Worm (Caenorhabditis elegans): Measurements from ENCODE around the gene syg-1.

The syg-1 gene

DNA sequence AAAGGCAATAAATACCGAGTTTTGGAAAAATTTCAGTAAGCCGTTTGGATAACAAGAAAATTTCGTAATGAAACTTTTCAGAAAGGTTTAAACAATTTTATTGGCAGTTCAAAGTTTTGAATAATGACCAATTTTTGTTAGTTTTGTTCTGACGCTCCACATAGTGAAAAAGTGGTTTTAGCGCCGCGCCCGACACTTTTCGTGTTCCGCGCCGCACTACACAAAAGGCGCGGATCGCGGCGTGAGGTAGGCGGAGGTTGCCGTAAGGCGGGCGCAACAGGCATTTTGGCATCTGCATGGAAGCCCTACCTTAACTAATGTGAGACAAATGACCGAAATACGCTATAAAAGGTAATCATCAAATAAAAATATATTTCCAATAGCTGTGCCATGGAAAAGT lies 53.4 kb downstream of the syg-1 start:
- no peak for TF ChIP-seq lin-35 (GFP tag; optimal IDR thresholded peaks at IDR 0.05)
- no peak for TF ChIP-seq nhr-28 (tag; optimal IDR thresholded peaks at IDR 0.05)
- TF ChIP-seq mef-2 (tag; optimal IDR thresholded peaks at IDR 0.05): no peak
- no peak for TF ChIP-seq aha-1 (tag; optimal IDR thresholded peaks at IDR 0.05)
- no peak for TF ChIP-seq sup-37 (GFP tag; optimal IDR thresholded peaks at IDR 0.05)
- no peak for TF ChIP-seq ceh-8 (GFP tag; optimal IDR thresholded peaks at IDR 0.05)
- no peak for TF ChIP-seq nhr-85 (tag)
- TF ChIP-seq xbp-1 (tag; optimal IDR thresholded peaks at IDR 0.05): no peak
- TF ChIP-seq ceh-88 (GFP tag; IDR thresholded peaks at IDR 0.05): no peak
- no peak for TF ChIP-seq Y116A8C.19 (tag; optimal IDR thresholded peaks at IDR 0.05; ENCODE audit: borderline replicate concordance)
- no peak for TF ChIP-seq fkh-8 (tag; optimal IDR thresholded peaks at IDR 0.05)
- no peak for TF ChIP-seq zip-4 (GFP tag; optimal IDR thresholded peaks at IDR 0.05)
- no peak for TF ChIP-seq egl-13 (tag; optimal IDR thresholded peaks at IDR 0.05)
- TF ChIP-seq unc-130 (tag; optimal IDR thresholded peaks at IDR 0.05): no peak
- no peak for TF ChIP-seq unc-98 (GFP tag; IDR thresholded peaks at IDR 0.05)
- TF ChIP-seq ztf-11 (tag; optimal IDR thresholded peaks at IDR 0.05): no peak
- no peak for TF ChIP-seq tlp-1 (tag; optimal IDR thresholded peaks at IDR 0.05)
- no peak for TF ChIP-seq blmp-1 (tag; optimal IDR thresholded peaks at IDR 0.05)
- TF ChIP-seq mdl-1 (tag; optimal IDR thresholded peaks at IDR 0.05): no peak
- TF ChIP-seq zag-1 (tag; optimal IDR thresholded peaks at IDR 0.05): no peak

DNA sequence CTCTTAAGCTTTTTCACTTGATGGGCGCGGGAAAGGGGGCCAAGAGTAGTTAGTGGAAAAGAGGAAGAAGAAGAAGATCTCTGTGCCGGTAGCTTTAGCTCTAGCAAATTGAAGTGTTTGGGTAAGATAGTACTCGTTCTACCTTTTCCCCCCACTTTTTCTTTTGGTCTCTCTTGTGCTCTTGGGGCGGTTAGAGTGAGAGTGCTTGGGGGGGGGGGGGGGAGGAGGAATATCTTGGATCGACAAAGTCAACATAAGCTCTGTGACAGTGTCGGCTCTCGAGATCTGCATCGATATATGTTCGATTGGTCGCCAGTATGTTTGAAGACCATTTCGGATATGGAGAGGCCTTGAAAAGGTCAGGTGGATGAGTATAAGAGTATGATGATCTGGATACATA lies 55.3 kb downstream of the syg-1 start, which contains the start of gene fox-1:
Gene fox-1, minus strand, starts transcription at position 101 of the 400 bp plus-strand sequence.
- TF ChIP-seq nhr-19 (GFP tag; conservative IDR thresholded peaks at IDR 0.05) (0 out of 2 replicates have a peak, but pooled peaks have one; percentile 12), tlp-1 (tag; optimal IDR thresholded peaks at IDR 0.05) (no peak)
